Worm (Caenorhabditis elegans): Measurements from ENCODE around the gene ttm-1.

ttm-1 gene

ce11 chrIII:12987418-12987817, 20.6 kb upstream of the ttm-1 start, which contains the start of gene ZK1010.5:
Gene ZK1010.5 (minus strand): TSS chrIII:12987518.
- TF ChIP-seq hmg-11 (tag; optimal IDR thresholded peaks at IDR 0.05) (no peak), daf-12 (tag; optimal IDR thresholded peaks at IDR 0.05) (no peak), zag-1 (tag; optimal IDR thresholded peaks at IDR 0.05) (no peak), R02D3.7 (tag; optimal IDR thresholded peaks at IDR 0.05) (no peak), nfya-1 (tag; optimal IDR thresholded peaks at IDR 0.05; ENCODE audit: insufficient read depth) (no peak), elt-3 (tag; optimal IDR thresholded peaks at IDR 0.05) (no peak), ama-1 (optimal IDR thresholded peaks at IDR 0.05) (no peak), fkh-2 (tag; optimal IDR thresholded peaks at IDR 0.05) (no peak), lin-39 (tag; optimal IDR thresholded peaks at IDR 0.05) (no peak), ceh-16 (tag; optimal IDR thresholded peaks at IDR 0.05) (no peak), unc-62 (GFP tag; optimal IDR thresholded peaks at IDR 0.05) (no peak), nhr-237 (tag; optimal IDR thresholded peaks at IDR 0.05) (no peak)

ce11 chrIII:12980770-12981169, 14.0 kb upstream of the ttm-1 start, which contains the start of gene ZK1010.4:
Gene ZK1010.4 (plus strand): TSS chrIII:12981070.
- TF ChIP-seq nhr-77 (tag; optimal IDR thresholded peaks at IDR 0.05) (no peak), zag-1 (tag; optimal IDR thresholded peaks at IDR 0.05) (no peak), egl-27 (tag; optimal IDR thresholded peaks at IDR 0.05) (no peak), unc-62 (GFP tag; optimal IDR thresholded peaks at IDR 0.05) (no peak), nhr-28 (tag; optimal IDR thresholded peaks at IDR 0.05) (no peak), nfya-1 (tag; optimal IDR thresholded peaks at IDR 0.05; ENCODE audit: insufficient read depth) (no peak), elt-3 (tag; optimal IDR thresholded peaks at IDR 0.05) (no peak), ceh-28 (tag; optimal IDR thresholded peaks at IDR 0.05) (no peak), pha-4 (tag; optimal IDR thresholded peaks at IDR 0.05) (no peak), daf-12 (tag; optimal IDR thresholded peaks at IDR 0.05) (no peak), ama-1 (optimal IDR thresholded peaks at IDR 0.05) (no peak), lsy-12 (tag; optimal IDR thresholded peaks at IDR 0.05) (no peak)

ce11 chrIII:12978473-12979174, 11.8 kb upstream of the ttm-1 start, which contains the start of the genes ubq-2 and frg-1:
Gene ubq-2 (minus strand): TSS chrIII:12978523.
Gene frg-1 (plus strand): TSS chrIII:12979162.
- TF ChIP-seq ztf-11 (tag; optimal IDR thresholded peaks at IDR 0.05) (no peak), fkh-10 (GFP tag; optimal IDR thresholded peaks at IDR 0.05) (no peak), nhr-25 (tag; optimal IDR thresholded peaks at IDR 0.05) (peak; percentile 76), pqm-1 (tag; optimal IDR thresholded peaks at IDR 0.05) (peak; percentile 67), ZK546.5 (tag; optimal IDR thresholded peaks at IDR 0.05) (peak; percentile 15), elt-3 (tag; optimal IDR thresholded peaks at IDR 0.05) (no peak), unc-62 (GFP tag; optimal IDR thresholded peaks at IDR 0.05) (no peak), zag-1 (tag; optimal IDR thresholded peaks at IDR 0.05) (peak; percentile 13), nfya-1 (tag; optimal IDR thresholded peaks at IDR 0.05; ENCODE audit: insufficient read depth) (peak; percentile 97), nhr-77 (tag; optimal IDR thresholded peaks at IDR 0.05) (no peak), fos-1 (tag; optimal IDR thresholded peaks at IDR 0.05) (peak; percentile 13), lin-39 (tag; optimal IDR thresholded peaks at IDR 0.05) (peak; percentile 95), ceh-28 (tag; optimal IDR thresholded peaks at IDR 0.05) (peak; percentile 68), ceh-82 (tag; optimal IDR thresholded peaks at IDR 0.05) (no peak), eor-1 (tag; optimal IDR thresholded peaks at IDR 0.05) (no peak), ztf-4 (tag; optimal IDR thresholded peaks at IDR 0.05) (no peak), skn-1 (tag; optimal IDR thresholded peaks at IDR 0.05) (peak; percentile 66), daf-12 (tag; optimal IDR thresholded peaks at IDR 0.05) (no peak), mml-1 (tag; optimal IDR thresholded peaks at IDR 0.05) (no peak), egl-5 (tag; optimal IDR thresholded peaks at IDR 0.05) (peak; percentile 55), lin-15B (tag; optimal IDR thresholded peaks at IDR 0.05) (peak; percentile 88), nhr-12 (tag; optimal IDR thresholded peaks at IDR 0.05) (no peak), tbx-2 (tag; optimal IDR thresholded peaks at IDR 0.05) (peak; percentile 62), elt-2 (tag; optimal IDR thresholded peaks at IDR 0.05) (peak; percentile 56), ceh-16 (tag; optimal IDR thresholded peaks at IDR 0.05) (no peak), hmg-11 (tag; optimal IDR thresholded peaks at IDR 0.05) (peak; percentile 85), sea-2 (GFP tag; optimal IDR thresholded peaks at IDR 0.05) (no peak), fkh-2 (tag; optimal IDR thresholded peaks at IDR 0.05) (no peak), R02D3.7 (tag; optimal IDR thresholded peaks at IDR 0.05) (peak; percentile 99), nhr-11 (tag; optimal IDR thresholded peaks at IDR 0.05) (peak; percentile 53), snpc-4 (tag; optimal IDR thresholded peaks at IDR 0.05) (peak; percentile 11), ama-1 (optimal IDR thresholded peaks at IDR 0.05) (peak; percentile 54), jun-1 (tag; optimal IDR thresholded peaks at IDR 0.05) (peak; percentile 71), elt-1 (tag; optimal IDR thresholded peaks at IDR 0.05) (no peak), pha-4 (tag; optimal IDR thresholded peaks at IDR 0.05) (peak; percentile 92), nhr-43 (tag; optimal IDR thresholded peaks at IDR 0.05; ENCODE audit: poor library complexity, severe bottlenecking) (peak; percentile 76), nhr-76 (tag; optimal IDR thresholded peaks at IDR 0.05) (no peak), nhr-237 (tag; optimal IDR thresholded peaks at IDR 0.05) (no peak), lsy-12 (tag; optimal IDR thresholded peaks at IDR 0.05) (peak; percentile 92), nhr-23 (tag; optimal IDR thresholded peaks at IDR 0.05) (peak; percentile 80), egl-27 (tag; optimal IDR thresholded peaks at IDR 0.05) (no peak)

All from whole organism, L3 larva.